Fruit fly (Drosophila melanogaster) whole organism, prepupa: ENCODE measurements around the gene TwdlW.

Source experiments
- CG10669 ChIP-seq: fragments of 200-800 bp; sonication (Bioruptor generic); optimal IDR thresholded peaks from 3 replicates; lab custom pipeline; 2018; ENCODE audit warnings: missing biosample characterization, mild to moderate bottlenecking, missing genetic modification characterization, moderate library complexity
- CG11294 ChIP-seq: fragments of 200-800 bp; sonication (Bioruptor generic); IDR thresholded peaks from 2 replicates; pipeline ENCODE4 v1.3.6; 2022; ENCODE audit warnings: missing biosample characterization, missing genetic modification characterization
- CG11762 ChIP-seq: fragments of 200-800 bp; sonication (Bioruptor generic); optimal IDR thresholded peaks from 3 replicates; lab custom pipeline; 2016; ENCODE audit warnings: missing biosample characterization, missing genetic modification characterization; ENCODE audit not compliant: insufficient read depth
- CG15336 ChIP-seq: fragments of 200-800 bp; sonication (Bioruptor generic); IDR thresholded peaks from 2 replicates; pipeline ENCODE4 v1.3.6; 2022; ENCODE audit warnings: missing biosample characterization, missing genetic modification characterization
- CG16779 ChIP-seq: fragments of 200-800 bp; sonication (Bioruptor generic); optimal IDR thresholded peaks from 3 replicates; lab custom pipeline; 2017; ENCODE audit warnings: missing biosample characterization, mild to moderate bottlenecking, missing genetic modification characterization
- CG3032 ChIP-seq: fragments of 200-800 bp; optimal IDR thresholded peaks from 2 replicates; lab custom pipeline; 2019; ENCODE audit warnings: missing biosample characterization, mild to moderate bottlenecking, missing genetic modification characterization, moderate library complexity
- CG32006 ChIP-seq: fragments of 200-800 bp; sonication (Bioruptor generic); optimal IDR thresholded peaks from 3 replicates; lab custom pipeline; 2017; ENCODE audit warnings: missing biosample characterization, mild to moderate bottlenecking, missing genetic modification characterization
- CG3919 ChIP-seq: fragments of 200-800 bp; sonication (Bioruptor generic); optimal IDR thresholded peaks from 3 replicates; lab custom pipeline; 2016; ENCODE audit warnings: missing biosample characterization, missing genetic modification characterization
- CG4318 ChIP-seq: fragments of 200-800 bp; sonication (Bioruptor generic); optimal IDR thresholded peaks from 3 replicates; lab custom pipeline; 2017; ENCODE audit warnings: missing biosample characterization, mild to moderate bottlenecking, missing genetic modification characterization
- CG6276 ChIP-seq: fragments of 200-800 bp; sonication (Bioruptor generic); optimal IDR thresholded peaks from 2 replicates; lab custom pipeline; 2017; ENCODE audit warnings: missing biosample characterization, mild to moderate bottlenecking, missing genetic modification characterization
- CG7368 ChIP-seq: fragments of 200-800 bp; sonication (Bioruptor generic); optimal IDR thresholded peaks from 3 replicates; lab custom pipeline; 2016; ENCODE audit warnings: missing biosample characterization, missing genetic modification characterization
- CG8119 ChIP-seq: fragments of 200-800 bp; sonication (Bioruptor generic); IDR thresholded peaks from 3 replicates; pipeline ENCODE4 v1.3.6; 2022; ENCODE audit warnings: missing biosample characterization, missing genetic modification characterization
- CG8319 ChIP-seq: fragments of 200-800 bp; sonication (Bioruptor generic); optimal IDR thresholded peaks from 3 replicates; lab custom pipeline; 2016; ENCODE audit warnings: missing biosample characterization, missing genetic modification characterization
- Eip75B ChIP-seq: fragments of 200-800 bp; sonication (Bioruptor generic); optimal IDR thresholded peaks from 3 replicates; lab custom pipeline; 2016; ENCODE audit warnings: missing biosample characterization, missing genetic modification characterization
- Eip78C ChIP-seq: fragments of 200-800 bp; sonication (Bioruptor generic); peaks from one replicate; lab custom pipeline; 2016; ENCODE audit warnings: missing biosample characterization, missing genetic modification characterization
- Eip93F ChIP-seq: fragments of 200-800 bp; sonication (Bioruptor generic); optimal IDR thresholded peaks from 2 replicates; lab custom pipeline; 2016; ENCODE audit warnings: missing biosample characterization, mild to moderate bottlenecking, missing genetic modification characterization
- Ets21C ChIP-seq: fragments of 200-800 bp; sonication (Bioruptor generic); optimal IDR thresholded peaks from 3 replicates; lab custom pipeline; 2016; ENCODE audit warnings: missing biosample characterization, missing genetic modification characterization
- Hr39 ChIP-seq: fragments of 200-800 bp; sonication (Bioruptor generic); optimal IDR thresholded peaks from 2 replicates; lab custom pipeline; 2016; ENCODE audit warnings: missing biosample characterization, missing genetic modification characterization
- Met ChIP-seq: fragments of 200-800 bp; sonication (Bioruptor generic); optimal IDR thresholded peaks from 3 replicates; lab custom pipeline; 2016; ENCODE audit warnings: missing biosample characterization, missing genetic modification characterization
- OdsH ChIP-seq: fragments of 200-800 bp; sonication (Bioruptor generic); optimal IDR thresholded peaks from 3 replicates; lab custom pipeline; 2016; ENCODE audit warnings: missing biosample characterization, missing genetic modification characterization
- Smox ChIP-seq: fragments of 200-800 bp; sonication (Bioruptor generic); optimal IDR thresholded peaks from 3 replicates; lab custom pipeline; 2016; ENCODE audit warnings: missing biosample characterization, missing genetic modification characterization
- Sox14 ChIP-seq: fragments of 200-800 bp; sonication (Bioruptor generic); optimal IDR thresholded peaks from 3 replicates; lab custom pipeline; 2016; ENCODE audit warnings: missing biosample characterization, missing genetic modification characterization
- achi ChIP-seq: fragments of 200-800 bp; sonication (Bioruptor generic); optimal IDR thresholded peaks from 3 replicates; lab custom pipeline; 2016; ENCODE audit warnings: missing biosample characterization, missing genetic modification characterization
- dac ChIP-seq: fragments of 200-800 bp; sonication (Bioruptor generic); optimal IDR thresholded peaks from 2 replicates; lab custom pipeline; 2017; ENCODE audit warnings: missing biosample characterization, mild to moderate bottlenecking, missing genetic modification characterization
- fd59A ChIP-seq: fragments of 200-800 bp; sonication (Bioruptor generic); optimal IDR thresholded peaks from 2 replicates; lab custom pipeline; 2017; ENCODE audit warnings: missing biosample characterization, mild to moderate bottlenecking, missing genetic modification characterization, missing genetic modification reagents
- fd85E ChIP-seq: fragments of 200-800 bp; sonication (Bioruptor generic); optimal IDR thresholded peaks from 3 replicates; lab custom pipeline; 2016; ENCODE audit warnings: missing biosample characterization, missing genetic modification characterization
- fkh ChIP-seq: fragments of 200-800 bp; sonication (Bioruptor generic); optimal IDR thresholded peaks from 3 replicates; lab custom pipeline; 2017; ENCODE audit warnings: missing biosample characterization, mild to moderate bottlenecking, missing genetic modification characterization, moderate library complexity
- lz ChIP-seq: fragments of 200-800 bp; sonication (Bioruptor generic); optimal IDR thresholded peaks from 3 replicates; lab custom pipeline; 2016; ENCODE audit warnings: missing biosample characterization, missing genetic modification characterization
- pdm3 ChIP-seq: fragments of 200-800 bp; sonication (Bioruptor generic); optimal IDR thresholded peaks from 3 replicates; lab custom pipeline; 2016; ENCODE audit warnings: missing biosample characterization, missing genetic modification characterization
- salr ChIP-seq, 2 experiments: fragments of 200-800 bp; sonication (Bioruptor generic); optimal IDR thresholded peaks; 3 replicates each; lab custom pipeline; 2016 to 2018; ENCODE audit warnings: missing biosample characterization in 2 of 2, missing genetic modification characterization in 2 of 2, mild to moderate bottlenecking in 1 of 2
- ss ChIP-seq, 2 experiments: fragments of 200-800 bp; sonication (Bioruptor generic); optimal IDR thresholded peaks; 2 replicates in 1 of 2; 3 replicates in 1 of 2; lab custom pipeline; 2017 to 2018; ENCODE audit warnings: mild to moderate bottlenecking in 2 of 2, missing biosample characterization in 2 of 2, missing genetic modification characterization in 2 of 2, moderate library complexity in 1 of 2
- svp ChIP-seq: fragments of 200-800 bp; sonication (Bioruptor generic); peaks from one replicate; lab custom pipeline; 2016; ENCODE audit warnings: missing biosample characterization, missing genetic modification characterization
- topi ChIP-seq: fragments of 200-800 bp; sonication (Bioruptor generic); optimal IDR thresholded peaks from 3 replicates; lab custom pipeline; 2016; ENCODE audit warnings: missing biosample characterization, missing genetic modification characterization
- vri ChIP-seq: fragments of 200-800 bp; sonication (Bioruptor generic); optimal IDR thresholded peaks from 3 replicates; lab custom pipeline; 2016; ENCODE audit warnings: missing biosample characterization, mild to moderate bottlenecking, missing genetic modification characterization

Gene TwdlW

dm6 chr3R:17149080-17149746 is 7.0 kb upstream of the TwdlW start, which contains the start of the genes m-cup and Det (continued):
- TF ChIP-seq fd85E (GFP tag; lab: Kevin White, UChicago) = no peak

DNA sequence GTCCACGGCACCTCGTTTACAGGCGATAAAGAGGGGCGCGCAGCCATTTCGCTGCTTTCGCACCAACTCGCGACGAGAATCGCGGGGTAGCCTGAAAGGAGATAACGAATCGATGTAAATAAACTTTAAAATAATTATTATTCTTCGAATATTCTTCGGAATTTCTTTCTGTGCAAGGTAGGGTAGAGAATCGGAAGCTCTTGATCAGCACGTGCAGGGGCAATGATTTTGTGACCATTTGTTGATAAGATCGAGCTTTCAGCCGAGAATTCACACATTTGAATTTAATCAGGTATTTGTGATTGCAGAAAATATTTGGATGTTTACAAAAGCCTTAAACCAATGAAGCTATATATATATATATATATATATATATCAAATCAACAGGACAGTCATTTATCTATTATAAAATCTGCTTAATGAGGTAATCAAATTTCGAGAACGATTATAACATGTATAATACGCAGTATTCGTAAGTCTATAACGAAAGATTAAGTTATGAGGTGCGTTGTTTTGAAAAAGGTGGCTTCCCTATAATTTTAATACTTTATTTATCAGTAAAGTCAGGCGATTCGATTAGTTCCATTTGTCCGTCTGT is 5.5 kb upstream of the TwdlW start:
- TF ChIP-seq svp (GFP tag; lab: Kevin White, UChicago) (peak; percentile 86), CG11762 (no peak)

DNA sequence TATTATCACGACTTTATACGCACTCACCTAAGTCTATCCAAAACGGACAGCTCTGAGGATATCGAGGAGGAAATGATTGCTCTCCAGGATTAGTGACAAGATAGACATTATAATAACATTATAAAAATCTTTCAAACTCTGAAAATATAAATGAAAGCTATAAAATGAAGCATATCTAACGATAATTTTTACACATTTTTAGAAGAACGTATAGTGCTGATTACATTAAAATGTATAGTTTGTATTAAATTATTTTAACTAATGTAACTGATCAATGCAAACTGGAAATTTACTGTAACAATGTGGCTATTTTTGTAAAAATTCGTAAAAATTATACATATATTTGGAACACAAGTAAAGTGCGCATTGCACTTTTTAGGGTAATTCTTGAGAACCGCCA is 3.5 kb downstream of the TwdlW start, which contains the start of gene CG5265:
CG5265 (plus strand) TSS at position 301 of the 400 bp plus-strand sequence.
- no peak for TF ChIP-seq Eip93F (GFP tag; lab: Kevin White, UChicago)
- no peak for TF ChIP-seq Smox (GFP tag; lab: Kevin White, UChicago)
- no peak for TF ChIP-seq Met (GFP tag; lab: Kevin White, UChicago)
- no peak for TF ChIP-seq CG8319 (GFP tag; lab: Kevin White, UChicago)
- TF ChIP-seq CG10669 (GFP tag; lab: Kevin White, UChicago) = no peak
- TF ChIP-seq CG32006 = no peak
- no peak for TF ChIP-seq fkh (GFP tag; lab: Kevin White, UChicago)
- TF ChIP-seq CG7368 (GFP tag; lab: Kevin White, UChicago) = no peak
- TF ChIP-seq CG3032 (tag; lab: Kevin White, UChicago) = no peak
- no peak for TF ChIP-seq lz (GFP tag; lab: Kevin White, UChicago)
- no peak for TF ChIP-seq salr (GFP tag; optimal IDR thresholded peaks at IDR 0.05; lab: Kevin White, UChicago)
- TF ChIP-seq Hr39 (GFP tag; lab: Kevin White, UChicago) = no peak
- TF ChIP-seq topi (GFP tag; lab: Kevin White, UChicago) = no peak
- TF ChIP-seq fd59A (GFP tag; lab: Kevin White, UChicago) = no peak
- TF ChIP-seq CG8119 (GFP tag; lab: Robert Waterston, UW) = no peak
- no peak for TF ChIP-seq Eip78C (GFP tag; lab: Kevin White, UChicago)
- no peak for TF ChIP-seq CG6276
- no peak for TF ChIP-seq ss (GFP tag; optimal IDR thresholded peaks at IDR 0.05; lab: Kevin White, UChicago)
- TF ChIP-seq Sox14 (GFP tag; lab: Kevin White, UChicago) = no peak
- TF ChIP-seq, all 60 proteins: peak for 0

DNA sequence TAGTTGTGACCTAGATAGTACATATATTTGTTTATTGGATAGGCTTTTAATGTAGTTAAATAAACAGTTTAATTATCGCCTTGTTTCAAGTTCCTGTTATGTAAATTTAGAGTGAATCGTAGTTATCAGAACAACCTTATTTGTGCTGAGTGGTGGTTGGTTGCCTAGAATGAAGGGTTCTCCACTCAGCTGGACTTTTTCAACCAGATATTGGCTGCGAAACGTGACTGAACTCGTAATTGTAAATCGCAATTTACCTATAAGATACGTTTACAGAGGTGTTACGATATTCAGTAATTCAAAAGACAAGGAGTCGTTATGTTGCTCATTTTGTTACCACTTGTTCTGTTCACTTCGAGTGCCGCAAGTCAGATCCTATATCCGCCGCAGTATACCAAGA is 4.6 kb downstream of the TwdlW start, which contains the start of gene CG5255:
CG5255 (plus strand) TSS at position 301 of the 400 bp plus-strand sequence.
- no peak for TF ChIP-seq achi (GFP tag; lab: Kevin White, UChicago)
- TF ChIP-seq pdm3 (GFP tag; lab: Kevin White, UChicago) = no peak
- TF ChIP-seq ss (GFP tag; optimal IDR thresholded peaks at IDR 0.05; lab: Kevin White, UChicago) = no peak
- TF ChIP-seq Eip75B (GFP tag; lab: Kevin White, UChicago) = no peak
- TF ChIP-seq CG16779 (tag; lab: Kevin White, UChicago) = no peak
- TF ChIP-seq OdsH = no peak
- TF ChIP-seq CG7368 (GFP tag; lab: Kevin White, UChicago) = no peak
- no peak for TF ChIP-seq salr (GFP tag; optimal IDR thresholded peaks at IDR 0.05; lab: Kevin White, UChicago)
- no peak for TF ChIP-seq Smox (GFP tag; lab: Kevin White, UChicago)
- no peak for TF ChIP-seq Eip93F (GFP tag; lab: Kevin White, UChicago)
- TF ChIP-seq CG15336 (GFP tag; lab: Robert Waterston, UW) = no peak
- no peak for TF ChIP-seq CG8319 (GFP tag; lab: Kevin White, UChicago)

dm6 chr3R:17135747-17136146 is 6.5 kb downstream of the TwdlW start, which contains the start of gene CG5246:
Gene CG5246 (plus strand): TSS chr3R:17136111.
- TF ChIP-seq Ets21C (GFP tag; lab: Kevin White, UChicago) (no peak), CG4318 (GFP tag; lab: Kevin White, UChicago) (no peak), CG7368 (GFP tag; lab: Kevin White, UChicago) (no peak), CG3919 (GFP tag; lab: Kevin White, UChicago) (no peak), vri (GFP tag; lab: Kevin White, UChicago) (peak; percentile 45), CG11294 (GFP tag; lab: Robert Waterston, UW) (no peak), CG11762 (no peak), CG16779 (tag; lab: Kevin White, UChicago) (no peak), CG8319 (GFP tag; lab: Kevin White, UChicago) (no peak), svp (GFP tag; lab: Kevin White, UChicago) (peak; percentile 46), fkh (GFP tag; lab: Kevin White, UChicago) (no peak), Hr39 (GFP tag; lab: Kevin White, UChicago) (no peak), dac (no peak)
